Worm (Caenorhabditis elegans): ENCODE data around the gene F37C4.5.

DNA sequence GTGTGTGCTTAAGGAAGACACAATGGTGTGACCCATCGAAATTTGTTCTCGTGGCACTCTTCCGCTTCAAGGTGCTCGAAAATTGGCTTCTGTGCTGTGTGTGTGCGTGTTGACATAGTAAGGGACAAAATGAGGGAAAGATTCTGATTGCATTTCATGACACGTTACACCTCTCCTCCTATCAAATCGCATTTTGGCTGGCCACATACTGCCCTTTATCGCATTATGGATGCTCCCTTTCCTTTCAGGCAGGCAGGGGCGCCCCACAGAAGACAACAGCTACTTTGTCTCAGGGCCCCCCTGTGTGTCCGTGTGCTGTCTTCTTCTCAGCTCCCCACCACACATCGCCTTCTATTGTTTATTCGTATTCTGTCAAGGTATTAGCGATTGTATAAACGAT, 26.1 kb downstream of the F37C4.5 start:
- TF ChIP-seq nhr-76 (tag; optimal IDR thresholded peaks at IDR 0.05) (no peak), unc-62 (GFP tag; optimal IDR thresholded peaks at IDR 0.05) (no peak), unc-39 (tag; optimal IDR thresholded peaks at IDR 0.05) (no peak), pha-4 (tag; optimal IDR thresholded peaks at IDR 0.05) (no peak), R02D3.7 (tag; optimal IDR thresholded peaks at IDR 0.05) (no peak), nhr-28 (tag; optimal IDR thresholded peaks at IDR 0.05) (no peak), skn-1 (tag; optimal IDR thresholded peaks at IDR 0.05) (no peak), elt-3 (tag; optimal IDR thresholded peaks at IDR 0.05) (no peak), zag-1 (tag; optimal IDR thresholded peaks at IDR 0.05) (no peak), ama-1 (optimal IDR thresholded peaks at IDR 0.05) (no peak), ceh-16 (tag; optimal IDR thresholded peaks at IDR 0.05) (no peak), daf-12 (tag; optimal IDR thresholded peaks at IDR 0.05) (no peak), ztf-11 (tag; optimal IDR thresholded peaks at IDR 0.05) (no peak), nhr-11 (tag; optimal IDR thresholded peaks at IDR 0.05) (no peak)

Data from whole organism, L3 larva.